Fruit fly (Drosophila melanogaster) whole organism, prepupa: ENCODE data around the gene Osi12.

ENCODE experiments used
- Blimp-1 ChIP-seq: fragments of 200-800 bp; sonication (Bioruptor generic); optimal IDR thresholded peaks from 3 replicates; lab custom pipeline; 2017; ENCODE audit warnings: missing biosample characterization, missing genetic modification characterization, mild to moderate bottlenecking, moderate library complexity, missing genetic modification reagents
- CG10631 ChIP-seq: fragments of 200-800 bp; sonication (Bioruptor generic); optimal IDR thresholded peaks from 2 replicates; lab custom pipeline; 2016; ENCODE audit warnings: missing biosample characterization, missing genetic modification characterization
- CG10669 ChIP-seq: fragments of 200-800 bp; sonication (Bioruptor generic); optimal IDR thresholded peaks from 3 replicates; lab custom pipeline; 2018; ENCODE audit warnings: missing biosample characterization, mild to moderate bottlenecking, missing genetic modification characterization, moderate library complexity
- CG11762 ChIP-seq: fragments of 200-800 bp; sonication (Bioruptor generic); optimal IDR thresholded peaks from 3 replicates; lab custom pipeline; 2016; ENCODE audit warnings: missing biosample characterization, missing genetic modification characterization; ENCODE audit not compliant: insufficient read depth
- CG11902 ChIP-seq: fragments of 200-800 bp; sonication (Bioruptor generic); optimal IDR thresholded peaks from 3 replicates; lab custom pipeline; 2016; ENCODE audit warnings: missing biosample characterization, missing genetic modification characterization
- CG15336 ChIP-seq: fragments of 200-800 bp; sonication (Bioruptor generic); IDR thresholded peaks from 2 replicates; pipeline ENCODE4 v1.3.6; 2022; ENCODE audit warnings: missing biosample characterization, missing genetic modification characterization
- CG1621 ChIP-seq: fragments of 200-800 bp; sonication (Bioruptor generic); optimal IDR thresholded peaks from 3 replicates; lab custom pipeline; 2018; ENCODE audit warnings: missing biosample characterization, mild to moderate bottlenecking, missing genetic modification characterization
- CG16779 ChIP-seq: fragments of 200-800 bp; sonication (Bioruptor generic); optimal IDR thresholded peaks from 3 replicates; lab custom pipeline; 2017; ENCODE audit warnings: missing biosample characterization, mild to moderate bottlenecking, missing genetic modification characterization
- CG31627 ChIP-seq: fragments of 200-800 bp; sonication (Bioruptor generic); optimal IDR thresholded peaks from 3 replicates; lab custom pipeline; 2016; ENCODE audit warnings: missing biosample characterization, missing genetic modification characterization
- CG32006 ChIP-seq: fragments of 200-800 bp; sonication (Bioruptor generic); optimal IDR thresholded peaks from 3 replicates; lab custom pipeline; 2017; ENCODE audit warnings: missing biosample characterization, mild to moderate bottlenecking, missing genetic modification characterization
- CG3919 ChIP-seq: fragments of 200-800 bp; sonication (Bioruptor generic); optimal IDR thresholded peaks from 3 replicates; lab custom pipeline; 2016; ENCODE audit warnings: missing biosample characterization, missing genetic modification characterization
- CG4318 ChIP-seq: fragments of 200-800 bp; sonication (Bioruptor generic); optimal IDR thresholded peaks from 3 replicates; lab custom pipeline; 2017; ENCODE audit warnings: missing biosample characterization, mild to moderate bottlenecking, missing genetic modification characterization
- CG6163 ChIP-seq: fragments of 200-800 bp; sonication (Bioruptor generic); IDR thresholded peaks from 3 replicates; pipeline ENCODE4 v1.3.6; 2022; ENCODE audit warnings: missing biosample characterization, missing genetic modification characterization
- CG6792 ChIP-seq: fragments of 200-800 bp; sonication (Bioruptor generic); optimal IDR thresholded peaks from 3 replicates; lab custom pipeline; 2016; ENCODE audit warnings: missing biosample characterization, missing genetic modification characterization
- CG6808 ChIP-seq: fragments of 200-800 bp; sonication (Bioruptor generic); optimal IDR thresholded peaks from 3 replicates; lab custom pipeline; 2017; ENCODE audit warnings: missing biosample characterization, missing genetic modification characterization, mild to moderate bottlenecking, moderate library complexity, missing genetic modification reagents
- CG8319 ChIP-seq: fragments of 200-800 bp; sonication (Bioruptor generic); optimal IDR thresholded peaks from 3 replicates; lab custom pipeline; 2016; ENCODE audit warnings: missing biosample characterization, missing genetic modification characterization
- CG9139 ChIP-seq: fragments of 200-800 bp; sonication (Bioruptor generic); optimal IDR thresholded peaks from 3 replicates; lab custom pipeline; 2017; ENCODE audit warnings: missing biosample characterization, mild to moderate bottlenecking, missing genetic modification characterization
- Eip75B ChIP-seq: fragments of 200-800 bp; sonication (Bioruptor generic); optimal IDR thresholded peaks from 3 replicates; lab custom pipeline; 2016; ENCODE audit warnings: missing biosample characterization, missing genetic modification characterization
- Eip78C ChIP-seq: fragments of 200-800 bp; sonication (Bioruptor generic); peaks from one replicate; lab custom pipeline; 2016; ENCODE audit warnings: missing biosample characterization, missing genetic modification characterization
- Eip93F ChIP-seq: fragments of 200-800 bp; sonication (Bioruptor generic); optimal IDR thresholded peaks from 2 replicates; lab custom pipeline; 2016; ENCODE audit warnings: missing biosample characterization, mild to moderate bottlenecking, missing genetic modification characterization
- Ets21C ChIP-seq: fragments of 200-800 bp; sonication (Bioruptor generic); optimal IDR thresholded peaks from 3 replicates; lab custom pipeline; 2016; ENCODE audit warnings: missing biosample characterization, missing genetic modification characterization
- Hr39 ChIP-seq: fragments of 200-800 bp; sonication (Bioruptor generic); optimal IDR thresholded peaks from 2 replicates; lab custom pipeline; 2016; ENCODE audit warnings: missing biosample characterization, missing genetic modification characterization
- Hr4 ChIP-seq: fragments of 200-800 bp; sonication (Bioruptor generic); optimal IDR thresholded peaks from 3 replicates; lab custom pipeline; 2016; ENCODE audit warnings: missing biosample characterization, missing genetic modification characterization
- Met ChIP-seq: fragments of 200-800 bp; sonication (Bioruptor generic); optimal IDR thresholded peaks from 3 replicates; lab custom pipeline; 2016; ENCODE audit warnings: missing biosample characterization, missing genetic modification characterization
- Sox15 ChIP-seq: fragments of 200-800 bp; sonication (Bioruptor generic); optimal IDR thresholded peaks from 3 replicates; lab custom pipeline; 2016; ENCODE audit warnings: missing biosample characterization, missing genetic modification characterization
- achi ChIP-seq: fragments of 200-800 bp; sonication (Bioruptor generic); optimal IDR thresholded peaks from 3 replicates; lab custom pipeline; 2016; ENCODE audit warnings: missing biosample characterization, missing genetic modification characterization
- acj6 ChIP-seq: fragments of 200-800 bp; sonication (Bioruptor generic); optimal IDR thresholded peaks from 3 replicates; lab custom pipeline; 2016; ENCODE audit warnings: missing biosample characterization, missing genetic modification characterization
- dac ChIP-seq: fragments of 200-800 bp; sonication (Bioruptor generic); optimal IDR thresholded peaks from 2 replicates; lab custom pipeline; 2017; ENCODE audit warnings: missing biosample characterization, mild to moderate bottlenecking, missing genetic modification characterization
- esn ChIP-seq: fragments of 200-800 bp; sonication (Bioruptor generic); optimal IDR thresholded peaks from 2 replicates; lab custom pipeline; 2016; ENCODE audit warnings: missing biosample characterization, mild to moderate bottlenecking, missing genetic modification characterization, moderate library complexity
- fd59A ChIP-seq: fragments of 200-800 bp; sonication (Bioruptor generic); optimal IDR thresholded peaks from 2 replicates; lab custom pipeline; 2017; ENCODE audit warnings: missing biosample characterization, mild to moderate bottlenecking, missing genetic modification characterization, missing genetic modification reagents
- fd85E ChIP-seq: fragments of 200-800 bp; sonication (Bioruptor generic); optimal IDR thresholded peaks from 3 replicates; lab custom pipeline; 2016; ENCODE audit warnings: missing biosample characterization, missing genetic modification characterization
- fkh ChIP-seq: fragments of 200-800 bp; sonication (Bioruptor generic); optimal IDR thresholded peaks from 3 replicates; lab custom pipeline; 2017; ENCODE audit warnings: missing biosample characterization, mild to moderate bottlenecking, missing genetic modification characterization, moderate library complexity
- pdm3 ChIP-seq: fragments of 200-800 bp; sonication (Bioruptor generic); optimal IDR thresholded peaks from 3 replicates; lab custom pipeline; 2016; ENCODE audit warnings: missing biosample characterization, missing genetic modification characterization
- salr ChIP-seq, 2 experiments: fragments of 200-800 bp; sonication (Bioruptor generic); optimal IDR thresholded peaks; 3 replicates each; lab custom pipeline; 2016 to 2018; ENCODE audit warnings: missing biosample characterization in 2 of 2, missing genetic modification characterization in 2 of 2, mild to moderate bottlenecking in 1 of 2
- spab ChIP-seq: fragments of 200-800 bp; sonication (Bioruptor generic); optimal IDR thresholded peaks from 2 replicates; lab custom pipeline; 2017; ENCODE audit warnings: missing biosample characterization, mild to moderate bottlenecking, missing genetic modification characterization, missing genetic modification reagents
- ss ChIP-seq, 2 experiments: fragments of 200-800 bp; sonication (Bioruptor generic); optimal IDR thresholded peaks; 2 replicates in 1 of 2; 3 replicates in 1 of 2; lab custom pipeline; 2017 to 2018; ENCODE audit warnings: mild to moderate bottlenecking in 2 of 2, missing biosample characterization in 2 of 2, missing genetic modification characterization in 2 of 2, moderate library complexity in 1 of 2
- svp ChIP-seq: fragments of 200-800 bp; sonication (Bioruptor generic); peaks from one replicate; lab custom pipeline; 2016; ENCODE audit warnings: missing biosample characterization, missing genetic modification characterization
- topi ChIP-seq: fragments of 200-800 bp; sonication (Bioruptor generic); optimal IDR thresholded peaks from 3 replicates; lab custom pipeline; 2016; ENCODE audit warnings: missing biosample characterization, missing genetic modification characterization

Osi12 gene

DNA sequence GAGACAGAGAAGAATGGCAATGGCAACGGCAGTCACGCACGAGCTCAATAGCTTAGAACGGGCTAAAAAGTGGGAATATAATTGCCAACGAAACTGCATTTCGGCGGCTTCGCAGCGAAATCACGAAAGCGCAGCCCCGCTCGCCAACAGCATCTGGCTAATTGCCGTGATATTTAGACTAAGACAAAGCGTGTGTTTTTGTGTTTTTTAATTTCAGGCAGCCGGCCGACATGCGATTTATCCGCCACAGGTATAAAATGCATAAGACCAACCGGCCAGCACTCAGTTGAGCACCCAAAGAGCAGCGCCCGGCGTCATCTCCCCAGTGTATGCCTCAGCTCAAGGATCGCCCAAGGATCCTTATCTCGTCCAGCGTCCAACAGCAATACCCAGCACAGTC is 23.5 kb upstream of the Osi12 start, which contains the start of gene Osi8:
Osi8 (plus strand) TSS at position 301 of the 400 bp plus-strand sequence.
- no peak for TF ChIP-seq salr (GFP tag; optimal IDR thresholded peaks at IDR 0.05; lab: Kevin White, UChicago)
- TF ChIP-seq CG10669: no peak
- no peak for TF ChIP-seq CG9139
- TF ChIP-seq CG8319: no peak
- TF ChIP-seq fd59A (GFP tag; lab: Kevin White, UChicago): no peak
- TF ChIP-seq CG15336: no peak
- TF ChIP-seq dac: no peak
- no peak for TF ChIP-seq ss (GFP tag; optimal IDR thresholded peaks at IDR 0.05; lab: Kevin White, UChicago)
- TF ChIP-seq Met (GFP tag; lab: Kevin White, UChicago): no peak
- TF ChIP-seq CG6163: no peak
- no peak for TF ChIP-seq CG6792 (GFP tag; lab: Kevin White, UChicago)
- TF ChIP-seq CG10631 (GFP tag; lab: Kevin White, UChicago): no peak
- no peak for TF ChIP-seq Ets21C (GFP tag; lab: Kevin White, UChicago)
- no peak for TF ChIP-seq CG3919 (GFP tag; lab: Kevin White, UChicago)
- no peak for TF ChIP-seq pdm3
- no peak for TF ChIP-seq fkh (GFP tag; lab: Kevin White, UChicago)
- no peak for TF ChIP-seq esn (GFP tag; lab: Kevin White, UChicago)
- TF ChIP-seq achi (GFP tag; lab: Kevin White, UChicago): no peak
- TF ChIP-seq CG31627 (GFP tag; lab: Kevin White, UChicago): no peak
- TF ChIP-seq, all 60 proteins: peak for 0

DNA sequence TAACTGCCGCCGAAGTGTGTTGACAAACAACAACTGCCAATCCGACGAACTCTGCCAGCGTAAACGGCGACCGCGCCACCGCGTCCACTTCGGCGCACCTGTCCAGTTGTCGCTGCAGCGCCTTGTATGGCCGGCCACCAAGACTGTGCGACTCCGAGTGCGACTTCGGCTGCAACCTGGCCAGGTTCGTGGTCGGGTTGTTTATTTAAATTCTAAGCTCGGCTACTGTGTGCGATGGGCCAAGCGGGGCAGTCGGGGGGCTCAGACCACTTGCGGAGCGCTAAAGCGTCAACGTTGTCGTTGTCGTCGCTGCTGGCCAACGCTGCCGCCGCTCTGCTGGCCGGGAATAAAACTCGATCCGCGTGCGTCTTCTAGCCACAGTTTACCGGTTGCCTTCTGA is 18.5 kb upstream of the Osi12 start, which contains the start of gene Osi9:
Osi9 (plus strand) TSS at position 375 of the 400 bp plus-strand sequence.
- TF ChIP-seq CG31627 (GFP tag; lab: Kevin White, UChicago) (no peak), Eip78C (GFP tag; lab: Kevin White, UChicago) (peak; percentile 7), Sox15 (GFP tag; lab: Kevin White, UChicago) (no peak), CG15336 (0 out of 2 replicates have a peak, but pooled peaks have one; percentile 9), Hr4 (GFP tag; lab: Kevin White, UChicago) (no peak), svp (GFP tag; lab: Kevin White, UChicago) (no peak), Blimp-1 (GFP tag; lab: Kevin White, UChicago) (no peak), fd85E (GFP tag; lab: Kevin White, UChicago) (no peak), CG4318 (GFP tag; lab: Kevin White, UChicago) (no peak), Met (GFP tag; lab: Kevin White, UChicago) (no peak)

dm6 chr3R:6263658-6264057 is 14.7 kb upstream of the Osi12 start, which contains the start of gene Osi10a:
Gene Osi10a, plus strand, starts transcription at chr3R:6263958.
- TF ChIP-seq CG1621 (tag; lab: Kevin White, UChicago): no peak
- TF ChIP-seq CG11762 (GFP tag; lab: Kevin White, UChicago): no peak
- TF ChIP-seq acj6 (GFP tag; lab: Kevin White, UChicago): no peak
- no peak for TF ChIP-seq CG6792 (GFP tag; lab: Kevin White, UChicago)
- TF ChIP-seq CG31627 (GFP tag; lab: Kevin White, UChicago): no peak
- TF ChIP-seq CG11902 (GFP tag; lab: Kevin White, UChicago): no peak
- no peak for TF ChIP-seq topi
- TF ChIP-seq CG10669: no peak
- no peak for TF ChIP-seq CG10631 (GFP tag; lab: Kevin White, UChicago)
- no peak for TF ChIP-seq Eip93F (GFP tag; lab: Kevin White, UChicago)
- TF ChIP-seq spab (GFP tag; lab: Kevin White, UChicago): no peak
- TF ChIP-seq svp (GFP tag; lab: Kevin White, UChicago): no peak
- TF ChIP-seq Eip75B (GFP tag; lab: Kevin White, UChicago): no peak
- no peak for TF ChIP-seq CG6808
- TF ChIP-seq dac: no peak
- no peak for TF ChIP-seq CG16779 (tag; lab: Kevin White, UChicago)
- TF ChIP-seq CG32006 (GFP tag; lab: Kevin White, UChicago): no peak
- TF ChIP-seq CG4318 (GFP tag; lab: Kevin White, UChicago): no peak
- TF ChIP-seq Hr39 (GFP tag; lab: Kevin White, UChicago): no peak
- no peak for TF ChIP-seq pdm3
